Worm (Caenorhabditis elegans) whole organism, young adult: Measurements from ENCODE around the gene srg-26.

Experiments
- B0336.3 ChIP-seq: fragments of 200-800 bp; sonication (Bioruptor generic); IDR thresholded peaks from 2 replicates; pipeline ENCODE4 v1.3.6; 2022; ENCODE audit warnings: missing genetic modification characterization, missing compliant biosample characterization
- C06A6.2 ChIP-seq: fragments of 200-800 bp; sonication (Bioruptor generic); conservative IDR thresholded peaks from 2 replicates; pipeline ENCODE4 v1.3.6; 2022; ENCODE audit warnings: missing genetic modification characterization, missing compliant biosample characterization
- D2030.7 ChIP-seq: fragments of 200-800 bp; sonication (Bioruptor generic); IDR thresholded peaks from 2 replicates; pipeline ENCODE4 v1.3.6; 2022; ENCODE audit warnings: missing genetic modification reagents, missing genetic modification characterization, missing compliant biosample characterization
- F55B11.4 ChIP-seq: sonication (generic microtip); optimal IDR thresholded peaks from 2 replicates; lab custom pipeline; 2016; ENCODE audit warnings: missing compliant biosample characterization, missing genetic modification characterization, borderline replicate concordance; ENCODE audit not compliant: insufficient read depth
- F57A8.1 ChIP-seq: fragments of 200-800 bp; sonication (Bioruptor generic); optimal IDR thresholded peaks from 2 replicates; lab custom pipeline; 2018; ENCODE audit warnings: mild to moderate bottlenecking, missing genetic modification characterization, moderate library complexity, missing compliant biosample characterization
- aptf-3 ChIP-seq: fragments of 200-800 bp; sonication (Bioruptor generic); IDR thresholded peaks from 2 replicates; pipeline ENCODE4 v1.3.6; 2022; ENCODE audit warnings: missing genetic modification characterization, missing compliant biosample characterization
- athp-1 ChIP-seq: sonication (generic microtip); optimal IDR thresholded peaks from 2 replicates; lab custom pipeline; 2017; ENCODE audit warnings: mild to moderate bottlenecking, missing genetic modification characterization, missing compliant biosample characterization
- attf-5 ChIP-seq: fragments of 200-800 bp; sonication (Bioruptor generic); optimal IDR thresholded peaks from 2 replicates; lab custom pipeline; 2018; ENCODE audit warnings: mild to moderate bottlenecking, missing genetic modification characterization, missing compliant biosample characterization
- ceh-79 ChIP-seq: sonication (generic microtip); optimal IDR thresholded peaks from 2 replicates; lab custom pipeline; 2017; ENCODE audit warnings: mild to moderate bottlenecking, missing genetic modification characterization, missing compliant biosample characterization
- chd-7 ChIP-seq: sonication (generic microtip); optimal IDR thresholded peaks from 2 replicates; lab custom pipeline; 2016; ENCODE audit warnings: mild to moderate bottlenecking, missing genetic modification characterization, moderate library complexity, missing compliant biosample characterization
- die-1 ChIP-seq: sonication (generic microtip); optimal IDR thresholded peaks from 2 replicates; lab custom pipeline; 2016; ENCODE audit warnings: missing genotype, mild to moderate bottlenecking, missing genetic modification characterization, missing compliant biosample characterization
- egrh-3 ChIP-seq: fragments of 200-800 bp; sonication (Bioruptor generic); IDR thresholded peaks from 2 replicates; pipeline ENCODE4 v1.3.6; 2022; ENCODE audit warnings: missing genetic modification reagents, missing genetic modification characterization, missing compliant biosample characterization
- ets-4 ChIP-seq: fragments of 200-800 bp; sonication (Bioruptor generic); optimal IDR thresholded peaks from 2 replicates; lab custom pipeline; 2018; ENCODE audit warnings: mild to moderate bottlenecking, missing genetic modification characterization, missing compliant biosample characterization
- fkh-3 ChIP-seq: sonication (generic microtip); optimal IDR thresholded peaks from 2 replicates; lab custom pipeline; 2016; ENCODE audit warnings: mild to moderate bottlenecking, missing genetic modification characterization, missing compliant biosample characterization
- hlh-12 ChIP-seq: sonication (generic microtip); optimal IDR thresholded peaks from 2 replicates; lab custom pipeline; 2016; ENCODE audit warnings: missing genetic modification characterization, missing compliant biosample characterization
- hsf-1 ChIP-seq: fragments of 200-800 bp; sonication (Bioruptor generic); IDR thresholded peaks from 2 replicates; pipeline ENCODE4 v1.3.6; 2022; ENCODE audit warnings: missing genetic modification reagents, missing genetic modification characterization, missing compliant biosample characterization
- lin-54 ChIP-seq: fragments of 200-800 bp; sonication (Bioruptor generic); optimal IDR thresholded peaks from 2 replicates; lab custom pipeline; 2018; ENCODE audit warnings: mild to moderate bottlenecking, missing genetic modification characterization, missing compliant biosample characterization
- lir-1 ChIP-seq: fragments of 200-800 bp; sonication (Bioruptor generic); conservative IDR thresholded peaks from 2 replicates; pipeline ENCODE4 v1.3.6; 2022; ENCODE audit warnings: missing genetic modification reagents, missing genetic modification characterization, missing compliant biosample characterization
- lsl-1 ChIP-seq: fragments of 200-800 bp; sonication (Bioruptor generic); optimal IDR thresholded peaks from 2 replicates; lab custom pipeline; 2018; ENCODE audit warnings: mild to moderate bottlenecking, missing genetic modification characterization, moderate library complexity, missing compliant biosample characterization
- madf-10 ChIP-seq: sonication (generic microtip); optimal IDR thresholded peaks from 2 replicates; lab custom pipeline; 2016; ENCODE audit warnings: mild to moderate bottlenecking, missing genetic modification characterization, missing compliant biosample characterization
- mes-4 ChIP-seq: sonication (generic microtip); optimal IDR thresholded peaks from 2 replicates; lab custom pipeline; 2016; ENCODE audit warnings: missing genotype, missing genetic modification characterization, missing compliant biosample characterization
- nhr-179 ChIP-seq: sonication (generic microtip); optimal IDR thresholded peaks from 2 replicates; lab custom pipeline; 2016; ENCODE audit warnings: mild to moderate bottlenecking, missing genetic modification characterization, missing compliant biosample characterization
- nhr-27 ChIP-seq: fragments of 200-800 bp; sonication (Bioruptor generic); optimal IDR thresholded peaks from 2 replicates; lab custom pipeline; 2018; ENCODE audit warnings: mild to moderate bottlenecking, missing genetic modification characterization, moderate library complexity, missing compliant biosample characterization
- pha-4 ChIP-seq: fragments of 150-350 bp; sonication (generic microtip); optimal IDR thresholded peaks from 2 replicates; lab custom pipeline; 2014; ENCODE audit warnings: missing biosample characterization, missing genetic modification reagents, missing genetic modification characterization
- rec-8 ChIP-seq, 2 experiments: sonication (generic microtip); optimal IDR thresholded peaks; 2 replicates each; lab custom pipeline; 2016; ENCODE audit warnings: mild to moderate bottlenecking in 2 of 2, missing genetic modification characterization in 2 of 2, missing genetic modification reagents in 2 of 2, missing genotype in 2 of 2, missing biosample characterization in 1 of 2, missing compliant biosample characterization in 1 of 2, moderate library complexity in 1 of 2
- snpc-1.3 ChIP-seq: sonication (generic microtip); optimal IDR thresholded peaks from 2 replicates; lab custom pipeline; 2017; ENCODE audit warnings: missing genetic modification characterization, mild to moderate bottlenecking, missing compliant biosample characterization, antibody characterized with exemption, moderate library complexity, missing genotype, missing genetic modification reagents; ENCODE audit not compliant: insufficient read depth
- somi-1 ChIP-seq: fragments of 200-800 bp; sonication (Bioruptor generic); optimal IDR thresholded peaks from 2 replicates; lab custom pipeline; 2018; ENCODE audit warnings: mild to moderate bottlenecking, missing genetic modification characterization, missing compliant biosample characterization
- sptf-2 ChIP-seq: fragments of 200-800 bp; sonication (Bioruptor generic); optimal IDR thresholded peaks from 2 replicates; lab custom pipeline; 2018; ENCODE audit warnings: mild to moderate bottlenecking, missing genetic modification characterization, missing compliant biosample characterization
- ztf-22 ChIP-seq: fragments of 200-800 bp; sonication (Bioruptor generic); optimal IDR thresholded peaks from 2 replicates; lab custom pipeline; 2018; ENCODE audit warnings: mild to moderate bottlenecking, missing genetic modification characterization, moderate library complexity, missing compliant biosample characterization
- ztf-26 ChIP-seq: sonication (generic microtip); optimal IDR thresholded peaks from 2 replicates; lab custom pipeline; 2017; ENCODE audit warnings: missing genetic modification characterization, missing compliant biosample characterization

The srg-26 gene

ce11 chrV:5330967-5331366, at the start of gene srg-26:
Gene srg-26 (plus strand): TSS chrV:5331267.
- no peak for TF ChIP-seq C06A6.2
- TF ChIP-seq ztf-26 (tag; lab: Kevin White, UChicago): no peak
- no peak for TF ChIP-seq B0336.3 (GFP tag; lab: Robert Waterston, UW)
- TF ChIP-seq pha-4 (tag; lab: Kevin White, UChicago): no peak

ce11 chrV:5284270-5284980, 46.6 kb upstream of the srg-26 start:
- TF ChIP-seq ets-4 (GFP tag; lab: Kevin White, UChicago) (peak; percentile 76), nhr-27 (tag; lab: Kevin White, UChicago) (peak; percentile 51), hlh-12 (tag; lab: Kevin White, UChicago) (peak; percentile 58), F55B11.4 (tag; lab: Kevin White, UChicago) (peak; percentile 42), ceh-79 (tag; lab: Kevin White, UChicago) (peak; percentile 72), nhr-179 (tag; lab: Kevin White, UChicago) (peak; percentile 15), F57A8.1 (peak; percentile 52), fkh-3 (tag; lab: Kevin White, UChicago) (peak; percentile 57), die-1 (tag; lab: Kevin White, UChicago) (peak; percentile 48), lin-54 (peak; percentile 5), sptf-2 (peak; percentile 61), rec-8 (tag; optimal IDR thresholded peaks at IDR 0.05; lab: Kevin White, UChicago) (peak; percentile 3 to 18), athp-1 (peak; percentile 10), ztf-22 (GFP tag; lab: Kevin White, UChicago) (peak; percentile 80)
- TF ChIP-seq, all 124 proteins: peak for 14; not testable (repeated sequence) for 110

- TF ChIP-seq egrh-3 (GFP tag; lab: Robert Waterston, UW) (no peak), D2030.7 (GFP tag; lab: Robert Waterston, UW) (no peak), snpc-1.3 (no peak), attf-5 (GFP tag; lab: Kevin White, UChicago) (no peak), somi-1 (no peak), hsf-1 (GFP tag; lab: Robert Waterston, UW) (no peak), sptf-2 (no peak), lsl-1 (no peak), aptf-3 (GFP tag; lab: Robert Waterston, UW) (no peak), ets-4 (GFP tag; lab: Kevin White, UChicago) (no peak), lir-1 (no peak), nhr-27 (tag; lab: Kevin White, UChicago) (no peak)
Observed at ce11 chrV:5287273-5287672, 43.8 kb upstream of the srg-26 start, which contains the start of gene Y49G5A.1. Gene Y49G5A.1 (minus strand): TSS chrV:5287373.

- TF ChIP-seq mes-4 (tag; lab: Kevin White, UChicago) (no peak), madf-10 (tag; lab: Kevin White, UChicago) (no peak)
Observed at ce11 chrV:5288676-5289075, 42.4 kb upstream of the srg-26 start.

- TF ChIP-seq chd-7 (tag; lab: Kevin White, UChicago) (no peak), somi-1 (peak; percentile 2)
Observed at ce11 chrV:5295940-5296339, 35.1 kb upstream of the srg-26 start.
